Fruit fly (Drosophila melanogaster) whole organism, embryonic: ENCODE results near the gene sinu.

Source experiments
- Awh ChIP-seq: fragments of 200-800 bp; sonication (Bioruptor generic); IDR thresholded peaks from 2 replicates; pipeline ENCODE4, ENCODE4 v1.3.6; 2022; ENCODE audit warnings: missing biosample characterization, missing genetic modification characterization
- CG1024 ChIP-seq: fragments of 200-800 bp; sonication (Bioruptor generic); IDR thresholded peaks from 2 replicates; pipeline ENCODE4 v1.3.6; 2022; ENCODE audit warnings: missing biosample characterization, missing genetic modification characterization
- CG10321 ChIP-seq: fragments of 200-800 bp; sonication (Bioruptor generic); IDR thresholded peaks from 2 replicates; pipeline ENCODE4 v1.3.6; 2022; ENCODE audit warnings: missing biosample characterization, missing genetic modification characterization
- CG11695 ChIP-seq: fragments of 200-800 bp; sonication (Bioruptor generic); IDR thresholded peaks from 3 replicates; pipeline ENCODE4 v1.3.6; 2022; ENCODE audit warnings: missing biosample characterization, missing genetic modification characterization
- CG13287 ChIP-seq: fragments of 200-800 bp; sonication (Bioruptor generic); IDR thresholded peaks from 2 replicates; pipeline ENCODE4 v1.3.6; 2022; ENCODE audit warnings: missing biosample characterization, missing genetic modification characterization; ENCODE audit not compliant: partially characterized antibody
- CG14965 ChIP-seq: fragments of 200-800 bp; sonication (Bioruptor generic); optimal IDR thresholded peaks from 2 replicates; lab custom pipeline; 2016; ENCODE audit warnings: missing biosample characterization, missing genetic modification characterization, borderline replicate concordance
- CG1602 ChIP-seq: fragments of 200-800 bp; sonication (Bioruptor generic); optimal IDR thresholded peaks from 3 replicates; lab custom pipeline; 2016; ENCODE audit warnings: missing biosample characterization, missing genetic modification characterization
- CG17359 ChIP-seq: fragments of 200-800 bp; sonication (Bioruptor generic); optimal IDR thresholded peaks from 3 replicates; lab custom pipeline; 2018; ENCODE audit warnings: missing biosample characterization, mild to moderate bottlenecking, missing genetic modification characterization, moderate library complexity
- CG17361 ChIP-seq: fragments of 200-800 bp; sonication (Bioruptor generic); IDR thresholded peaks from 3 replicates; pipeline ENCODE4 v1.3.6; 2022; ENCODE audit warnings: missing biosample characterization, missing genetic modification characterization
- CG17385 ChIP-seq: fragments of 200-800 bp; sonication (Bioruptor generic); optimal IDR thresholded peaks from 3 replicates; lab custom pipeline; 2018; ENCODE audit warnings: missing biosample characterization, mild to moderate bottlenecking, missing genetic modification characterization
- CG17802 ChIP-seq: fragments of 200-800 bp; sonication (Bioruptor generic); optimal IDR thresholded peaks from 2 replicates; lab custom pipeline; 2018; ENCODE audit warnings: missing biosample characterization, mild to moderate bottlenecking, missing genetic modification characterization, moderate library complexity
- CG18011 ChIP-seq: fragments of 200-800 bp; sonication (Bioruptor generic); optimal IDR thresholded peaks from 2 replicates; lab custom pipeline; 2017; ENCODE audit warnings: missing biosample characterization, missing genetic modification characterization, mild to moderate bottlenecking, moderate library complexity, missing genotype
- CG2129 ChIP-seq: fragments of 200-800 bp; sonication (Bioruptor generic); IDR thresholded peaks from 2 replicates; pipeline ENCODE4 v1.3.6; 2022; ENCODE audit warnings: missing biosample characterization, missing genetic modification characterization; ENCODE audit not compliant: partially characterized antibody
- CG2712 ChIP-seq: fragments of 200-800 bp; optimal IDR thresholded peaks from 3 replicates; lab custom pipeline; 2019; ENCODE audit warnings: missing biosample characterization, mild to moderate bottlenecking, missing genetic modification characterization, moderate library complexity
- CG3995 ChIP-seq: fragments of 200-800 bp; sonication (Bioruptor generic); optimal IDR thresholded peaks from 3 replicates; lab custom pipeline; 2016; ENCODE audit warnings: missing biosample characterization, missing genetic modification characterization
- CG4820 ChIP-seq: fragments of 200-800 bp; sonication (Bioruptor generic); optimal IDR thresholded peaks from 3 replicates; lab custom pipeline; 2016; ENCODE audit warnings: missing biosample characterization, missing genetic modification characterization
- CG6854 ChIP-seq: fragments of 200-800 bp; sonication (Bioruptor generic); optimal IDR thresholded peaks from 3 replicates; lab custom pipeline; 2017; ENCODE audit warnings: missing biosample characterization, mild to moderate bottlenecking, missing genetic modification characterization
- CHES-1-like ChIP-seq: fragments of 200-800 bp; sonication (Bioruptor generic); optimal IDR thresholded peaks from 2 replicates; lab custom pipeline; 2016; ENCODE audit warnings: missing biosample characterization, missing genetic modification characterization
- Camta ChIP-seq: fragments of 200-800 bp; sonication (Bioruptor generic); optimal IDR thresholded peaks from 2 replicates; lab custom pipeline; 2016; ENCODE audit warnings: missing biosample characterization, missing genetic modification characterization
- Chrac-16 ChIP-seq: fragments of 200-800 bp; sonication (Bioruptor generic); optimal IDR thresholded peaks from 3 replicates; lab custom pipeline; 2016; ENCODE audit warnings: missing biosample characterization, missing genetic modification characterization
- D ChIP-seq, 2 experiments: fragments of 200-800 bp in 1 of 2; fragments of >200 bp in 1 of 2; sonication (Bioruptor generic) in 1 of 2; optimal IDR thresholded peaks; 2 replicates in 1 of 2; 3 replicates in 1 of 2; lab custom pipeline; 2017; ENCODE audit warnings: mild to moderate bottlenecking in 1 of 2, missing biosample characterization in 1 of 2, missing genetic modification characterization in 1 of 2, missing genetic modification reagents in 1 of 2
- D19B ChIP-seq: fragments of 200-800 bp; sonication (Bioruptor generic); optimal IDR thresholded peaks from 2 replicates; lab custom pipeline; 2017; ENCODE audit warnings: missing biosample characterization, mild to moderate bottlenecking, missing genetic modification characterization
- Doc3 ChIP-seq: fragments of 200-800 bp; sonication (Bioruptor generic); IDR thresholded peaks from 3 replicates; pipeline ENCODE4 v1.3.6; 2022; ENCODE audit warnings: missing biosample characterization, missing genetic modification characterization; ENCODE audit not compliant: partially characterized antibody
- Dref ChIP-seq: fragments of 200-800 bp; sonication (Bioruptor generic); IDR thresholded peaks from 2 replicates; pipeline ENCODE4 v1.3.6; 2022; ENCODE audit warnings: missing biosample characterization, missing genetic modification characterization
- Drgx ChIP-seq: fragments of 200-800 bp; sonication (Bioruptor generic); IDR thresholded peaks from 2 replicates; pipeline ENCODE4 v1.3.6; 2022; ENCODE audit warnings: missing biosample characterization, missing genetic modification characterization
- HLHmδ ChIP-seq: fragments of 200-800 bp; sonication (Bioruptor generic); optimal IDR thresholded peaks from 2 replicates; lab custom pipeline; 2018; ENCODE audit warnings: missing biosample characterization, mild to moderate bottlenecking, missing genetic modification characterization, moderate library complexity
- Hand ChIP-seq: fragments of 200-800 bp; sonication (Bioruptor generic); optimal IDR thresholded peaks from 2 replicates; lab custom pipeline; 2017; ENCODE audit warnings: mild to moderate bottlenecking, missing biosample characterization, missing genetic modification reagents, missing genetic modification characterization
- MESR4 ChIP-seq: fragments of 200-800 bp; sonication (Bioruptor generic); optimal IDR thresholded peaks from 2 replicates; lab custom pipeline; 2018; ENCODE audit warnings: missing biosample characterization, mild to moderate bottlenecking, missing genetic modification characterization, moderate library complexity
- Max ChIP-seq: fragments of 200-800 bp; sonication (Bioruptor generic); optimal IDR thresholded peaks from 2 replicates; lab custom pipeline; 2016; ENCODE audit warnings: missing biosample characterization, mild to moderate bottlenecking, missing genetic modification characterization
- NC2α ChIP-seq: fragments of 200-800 bp; sonication (Bioruptor generic); optimal IDR thresholded peaks from 2 replicates; lab custom pipeline; 2016; ENCODE audit warnings: missing biosample characterization, missing genetic modification characterization
- Side ChIP-seq: fragments of 200-800 bp; sonication (Bioruptor generic); optimal IDR thresholded peaks from 2 replicates; lab custom pipeline; 2016; ENCODE audit warnings: missing biosample characterization, missing genetic modification characterization
- Stat92E ChIP-seq, 3 experiments: fragments of >200 bp in 2 of 3; fragments of 200-800 bp in 1 of 3; sonication (Bioruptor generic) in 1 of 3; optimal IDR thresholded peaks; 2 replicates each; lab custom pipeline; 2017 to 2019; ENCODE audit warnings: missing biosample characterization in 3 of 3, missing genetic modification characterization in 3 of 3, mild to moderate bottlenecking in 1 of 3, moderate library complexity in 1 of 3
- Tbp ChIP-seq: fragments of >200 bp; optimal IDR thresholded peaks from 2 replicates; lab custom pipeline; 2018; ENCODE audit warnings: missing biosample characterization, missing genetic modification characterization
- chinmo ChIP-seq: fragments of 200-800 bp; sonication (Bioruptor generic); IDR thresholded peaks from 4 replicates; pipeline ENCODE4 v1.3.6; 2022; ENCODE audit warnings: missing biosample characterization, missing genetic modification characterization; ENCODE audit not compliant: partially characterized antibody
- danr ChIP-seq: fragments of 200-800 bp; sonication (Bioruptor generic); IDR thresholded peaks from 2 replicates; pipeline ENCODE4 v1.3.6; 2022; ENCODE audit warnings: missing biosample characterization, missing genetic modification characterization
- emc ChIP-seq: fragments of 200-800 bp; sonication (Bioruptor generic); optimal IDR thresholded peaks from 2 replicates; lab custom pipeline; 2016; ENCODE audit warnings: missing biosample characterization, missing genetic modification characterization
- jing ChIP-seq: fragments of 200-800 bp; sonication (Bioruptor generic); optimal IDR thresholded peaks from 2 replicates; lab custom pipeline; 2018; ENCODE audit warnings: missing biosample characterization, mild to moderate bottlenecking, missing genetic modification characterization
- knrl ChIP-seq: fragments of 200-800 bp; sonication (Bioruptor generic); IDR thresholded peaks from 3 replicates; pipeline ENCODE4 v1.3.6; 2022; ENCODE audit warnings: missing biosample characterization, missing genetic modification characterization; ENCODE audit not compliant: partially characterized antibody
- lilli ChIP-seq: fragments of 200-800 bp; sonication (Bioruptor generic); optimal IDR thresholded peaks from 3 replicates; lab custom pipeline; 2016; ENCODE audit warnings: missing biosample characterization, missing genetic modification characterization
- nerfin-2 ChIP-seq: fragments of 200-800 bp; sonication (Bioruptor generic); IDR thresholded peaks from 2 replicates; pipeline ENCODE4 v1.3.6; 2022; ENCODE audit warnings: missing biosample characterization, missing genetic modification characterization; ENCODE audit not compliant: partially characterized antibody
- pita ChIP-seq: fragments of 200-800 bp; sonication (Bioruptor generic); optimal IDR thresholded peaks from 2 replicates; lab custom pipeline; 2017; ENCODE audit warnings: missing biosample characterization, mild to moderate bottlenecking, missing genetic modification characterization
- pnt ChIP-seq: fragments of 200-800 bp; sonication (Bioruptor generic); optimal IDR thresholded peaks from 3 replicates; lab custom pipeline; 2016; ENCODE audit warnings: missing biosample characterization, missing genetic modification characterization
- pros ChIP-seq: fragments of 200-800 bp; sonication (Bioruptor generic); optimal IDR thresholded peaks from 3 replicates; lab custom pipeline; 2019; ENCODE audit warnings: missing biosample characterization, mild to moderate bottlenecking, missing genetic modification characterization, moderate library complexity
- salm ChIP-seq: fragments of 200-800 bp; sonication (Bioruptor generic); optimal IDR thresholded peaks from 2 replicates; lab custom pipeline; 2018; ENCODE audit warnings: missing biosample characterization, mild to moderate bottlenecking, missing genetic modification characterization
- sisA ChIP-seq: fragments of 200-800 bp; sonication (Bioruptor generic); IDR thresholded peaks from 2 replicates; pipeline ENCODE4 v1.3.6; 2022; ENCODE audit warnings: missing biosample characterization, missing genetic modification characterization
- slbo ChIP-seq: fragments of 200-800 bp; sonication (Bioruptor generic); IDR thresholded peaks from 2 replicates; pipeline ENCODE4 v1.3.6; 2022; ENCODE audit warnings: missing biosample characterization, missing genetic modification characterization
- tio ChIP-seq: fragments of 200-800 bp; sonication (Bioruptor generic); optimal IDR thresholded peaks from 2 replicates; lab custom pipeline; 2017; ENCODE audit warnings: missing biosample characterization, missing genetic modification characterization, inconsistent platforms
- tx ChIP-seq: fragments of 200-800 bp; sonication (Bioruptor generic); optimal IDR thresholded peaks from 2 replicates; lab custom pipeline; 2016; ENCODE audit warnings: missing biosample characterization, missing genetic modification characterization
- zfh1 ChIP-seq: fragments of 200-800 bp; sonication (Bioruptor generic); IDR thresholded peaks from 3 replicates; pipeline ENCODE4 v1.3.6; 2022; ENCODE audit warnings: missing biosample characterization, missing genetic modification characterization

The sinu gene

dm6 chr3L:5583295-5583707, 21.9 kb upstream of the sinu start (continued):
- TF ChIP-seq lilli (GFP tag; lab: Kevin White, UChicago) (peak; percentile 92), pros (GFP tag; lab: Kevin White, UChicago) (no peak), CG2129 (peak; percentile 84), Drgx (GFP tag; lab: Robert Waterston, UW) (peak; percentile 80), CG17802 (tag; lab: Kevin White, UChicago) (peak; percentile 94), pnt (peak; percentile 89), jing (GFP tag; lab: Kevin White, UChicago) (peak; percentile 63), CG10321 (GFP tag; lab: Robert Waterston, UW) (peak; percentile 37; the same call in 1 of the 2 replicates), MESR4 (GFP tag; lab: Kevin White, UChicago) (no peak), CG17361 (GFP tag; lab: Robert Waterston, UW) (no peak; the same call in 2 of the 3 replicates), Camta (peak; percentile 80), HLHmδ (GFP tag; lab: Kevin White, UChicago) (no peak), zfh1 (GFP tag; lab: Robert Waterston, UW) (peak; percentile 94), chinmo (GFP tag; lab: Robert Waterston, UW) (0 out of 4 replicates have a peak, but pooled peaks have one; percentile 17), Max (GFP tag; lab: Kevin White, UChicago) (peak; percentile 74), nerfin-2 (GFP tag; lab: Robert Waterston, UW) (peak; percentile 62; the same call in 1 of the 2 replicates), CG17385 (GFP tag; lab: Kevin White, UChicago) (peak; percentile 61), sisA (GFP tag; lab: Robert Waterston, UW) (peak; percentile 95), Stat92E (GFP tag; optimal IDR thresholded peaks at IDR 0.05; lab: Kevin White, UChicago) (peak in 1 of 3 experiments; percentile 20), CG1024 (GFP tag; lab: Robert Waterston, UW) (peak; percentile 60), Hand (GFP tag; lab: Kevin White, UChicago) (no peak), CG2712 (tag; lab: Kevin White, UChicago) (peak; percentile 86), CG14965 (GFP tag; lab: Kevin White, UChicago) (peak; percentile 33), CG3995 (GFP tag; lab: Kevin White, UChicago) (peak; percentile 70), tio (peak; percentile 68), CG6854 (GFP tag; lab: Kevin White, UChicago) (no peak), danr (peak; percentile 88), D19B (GFP tag; lab: Kevin White, UChicago) (no peak), salm (no peak), CG11695 (GFP tag; lab: Robert Waterston, UW) (peak; percentile 55; the same call in 1 of the 3 replicates), CG17359 (tag; lab: Kevin White, UChicago) (peak; percentile 84), Dref (GFP tag; lab: Robert Waterston, UW) (peak; percentile 80), knrl (peak; percentile 92), CG1602 (GFP tag; lab: Kevin White, UChicago) (peak; percentile 81), CHES-1-like (GFP tag; lab: Kevin White, UChicago) (peak; percentile 91), CG13287 (GFP tag; lab: Robert Waterston, UW) (peak; percentile 91), slbo (peak; percentile 96), CG4820 (GFP tag; lab: Kevin White, UChicago) (peak; percentile 86), CG18011 (GFP tag; lab: Kevin White, UChicago) (peak; percentile 67), Side (GFP tag; lab: Kevin White, UChicago) (peak; percentile 78), D (optimal IDR thresholded peaks at IDR 0.05; lab: Kevin White, UChicago) (no peak), D (GFP tag; optimal IDR thresholded peaks at IDR 0.05; lab: Kevin White, UChicago) (peak; percentile 27), Awh (peak; percentile 83), emc (GFP tag; lab: Kevin White, UChicago) (peak; percentile 76), Tbp (GFP tag; lab: Kevin White, UChicago) (no peak), Doc3 (GFP tag; lab: Robert Waterston, UW) (peak; percentile 85), Chrac-16 (GFP tag; lab: Kevin White, UChicago) (peak; percentile 86), pita (peak; percentile 75), tx (GFP tag; lab: Kevin White, UChicago) (peak; percentile 91), NC2α (GFP tag; lab: Kevin White, UChicago) (peak; percentile 53)
